Worm (Caenorhabditis elegans): ENCODE data around the gene msd-2.
"Not testable (repeated sequence)": the region's sequence is repeated elsewhere in the genome, so short reads cannot be mapped to it uniquely, and the experiment has no call there.

The msd-2 gene

ce11 chrIV:10028779-10029178, at the start of gene msd-2, which contains the start of gene F44D12.16:
TSS of gene msd-2 (plus strand) at chrIV:10029083.
TSS of gene F44D12.16 (plus strand) at chrIV:10029079.
- not testable (repeated sequence) for TF ChIP-seq unc-62 (GFP tag; optimal IDR thresholded peaks at IDR 0.05)

- no peak for TF ChIP-seq unc-62 (GFP tag; optimal IDR thresholded peaks at IDR 0.05)
Measured at ce11 chrIV:9982226-9982794, 46.6 kb upstream of the msd-2 start, which contains the start of gene rrp-1. TSS of gene rrp-1 (minus strand) at chrIV:9982276.

- no peak for TF ChIP-seq unc-62 (GFP tag; optimal IDR thresholded peaks at IDR 0.05)
Measured at ce11 chrIV:9982895-9983294, 46.0 kb upstream of the msd-2 start, which contains the start of gene mam-2. TSS of gene mam-2 (plus strand) at chrIV:9983195.

ce11 chrIV:9989416-9989815, 39.5 kb upstream of the msd-2 start:
- TF ChIP-seq unc-62 (GFP tag; optimal IDR thresholded peaks at IDR 0.05) = no peak

- TF ChIP-seq unc-62 (GFP tag; optimal IDR thresholded peaks at IDR 0.05) = no peak
Measured at ce11 chrIV:9993403-9994132, 35.3 kb upstream of the msd-2 start.

- no peak for TF ChIP-seq unc-62 (GFP tag; optimal IDR thresholded peaks at IDR 0.05)
Measured at ce11 chrIV:9994895-9995394, 33.9 kb upstream of the msd-2 start, which contains the start of gene uba-1. TSS of gene uba-1 (minus strand) at chrIV:9994945.

ce11 chrIV:9998487-9999218, 30.2 kb upstream of the msd-2 start, which contains the start of gene pyp-1:
TSS of gene pyp-1 (minus strand) at chrIV:9998925.
- TF ChIP-seq unc-62 (GFP tag; optimal IDR thresholded peaks at IDR 0.05) = no peak

- TF ChIP-seq unc-62 (GFP tag; optimal IDR thresholded peaks at IDR 0.05) = no peak
Measured at ce11 chrIV:10001748-10002147, 27.1 kb upstream of the msd-2 start, which contains the start of gene C47E12.3. TSS of gene C47E12.3 (minus strand) at chrIV:10001848.

- no peak for TF ChIP-seq unc-62 (GFP tag; optimal IDR thresholded peaks at IDR 0.05)
Measured at ce11 chrIV:10003372-10003771, 25.5 kb upstream of the msd-2 start, which contains the start of the genes C47E12.2 and sars-1. TSS of gene C47E12.2 (minus strand) at chrIV:10003502. TSS of gene sars-1 (plus strand) at chrIV:10003726.

- TF ChIP-seq unc-62 (GFP tag; optimal IDR thresholded peaks at IDR 0.05) = no peak
Measured at ce11 chrIV:10006792-10007191, 22.1 kb upstream of the msd-2 start, which contains the start of gene C47E12.13. TSS of gene C47E12.13 (minus strand) at chrIV:10006892.

ce11 chrIV:10007758-10008157, 21.1 kb upstream of the msd-2 start:
- no peak for TF ChIP-seq unc-62 (GFP tag; optimal IDR thresholded peaks at IDR 0.05)

ce11 chrIV:10009536-10009935, 19.3 kb upstream of the msd-2 start, which contains the start of gene magu-4:
TSS of gene magu-4 (plus strand) at chrIV:10009753.
- TF ChIP-seq unc-62 (GFP tag; optimal IDR thresholded peaks at IDR 0.05) = no peak

ce11 chrIV:10016977-10017376, 11.9 kb upstream of the msd-2 start, which contains the start of gene ent-7:
TSS of gene ent-7 (plus strand) at chrIV:10017277.
- TF ChIP-seq unc-62 (GFP tag; optimal IDR thresholded peaks at IDR 0.05) = no peak

ce11 chrIV:10017633-10018032, 11.2 kb upstream of the msd-2 start, which contains the start of gene F44D12.2:
TSS of gene F44D12.2 (minus strand) at chrIV:10017733.
- TF ChIP-seq unc-62 (GFP tag; optimal IDR thresholded peaks at IDR 0.05) = no peak

ce11 chrIV:10021283-10021682, 7.6 kb upstream of the msd-2 start, which contains the start of gene F44D12.19:
TSS of gene F44D12.19 (plus strand) at chrIV:10021583.
- no peak for TF ChIP-seq unc-62 (GFP tag; optimal IDR thresholded peaks at IDR 0.05)

All from whole organism, dauer.